Fruit fly (Drosophila melanogaster) whole organism, embryonic: ENCODE data around the gene Eig71Ea.

Experiments used
- Abd-B ChIP-seq: fragments of 200-800 bp; sonication (Bioruptor generic); optimal IDR thresholded peaks from 2 replicates; lab custom pipeline; 2018; ENCODE audit warnings: missing biosample characterization, mild to moderate bottlenecking, missing genetic modification characterization, moderate library complexity
- Asciz ChIP-seq: fragments of 200-800 bp; sonication (Bioruptor generic); optimal IDR thresholded peaks from 2 replicates; lab custom pipeline; 2017; ENCODE audit warnings: missing biosample characterization, mild to moderate bottlenecking, missing genetic modification characterization, missing genetic modification reagents
- Atf-2 ChIP-seq: fragments of 200-800 bp; sonication (Bioruptor generic); optimal IDR thresholded peaks from 2 replicates; lab custom pipeline; 2016; ENCODE audit warnings: missing biosample characterization, missing genetic modification characterization
- Atf3 ChIP-seq: fragments of 200-800 bp; sonication (Bioruptor generic); optimal IDR thresholded peaks from 3 replicates; lab custom pipeline; 2016; ENCODE audit warnings: missing biosample characterization, missing genetic modification characterization
- CG10431 ChIP-seq: fragments of 200-800 bp; sonication (Bioruptor generic); optimal IDR thresholded peaks from 3 replicates; lab custom pipeline; 2018; ENCODE audit warnings: missing biosample characterization, mild to moderate bottlenecking, missing genetic modification characterization
- CG12744 ChIP-seq: fragments of 200-800 bp; sonication (Bioruptor generic); optimal IDR thresholded peaks from 2 replicates; lab custom pipeline; 2016; ENCODE audit warnings: missing biosample characterization, missing genetic modification characterization
- CG12769 ChIP-seq: fragments of 200-800 bp; sonication (Bioruptor generic); optimal IDR thresholded peaks from 2 replicates; lab custom pipeline; 2019; ENCODE audit warnings: missing biosample characterization, mild to moderate bottlenecking, missing genetic modification characterization, moderate library complexity
- CG13287 ChIP-seq: fragments of 200-800 bp; sonication (Bioruptor generic); IDR thresholded peaks from 2 replicates; pipeline ENCODE4 v1.3.6; 2022; ENCODE audit warnings: missing biosample characterization, missing genetic modification characterization; ENCODE audit not compliant: partially characterized antibody
- CG14441 ChIP-seq: fragments of 200-800 bp; sonication (Bioruptor generic); IDR thresholded peaks from 2 replicates; pipeline ENCODE4 v1.3.6; 2022; ENCODE audit warnings: missing biosample characterization, missing genetic modification characterization
- CG16813 ChIP-seq: fragments of 200-800 bp; sonication (Bioruptor generic); IDR thresholded peaks from 3 replicates; pipeline ENCODE4 v1.3.6; 2022; ENCODE audit warnings: missing biosample characterization, missing genetic modification characterization; ENCODE audit not compliant: partially characterized antibody
- CG17612 ChIP-seq: fragments of 200-800 bp; sonication (Bioruptor generic); IDR thresholded peaks from 2 replicates; pipeline ENCODE4 v1.3.6; 2022; ENCODE audit warnings: missing biosample characterization, missing genetic modification characterization
- CG18764 ChIP-seq: fragments of 200-800 bp; sonication (Bioruptor generic); optimal IDR thresholded peaks from 3 replicates; lab custom pipeline; 2016; ENCODE audit warnings: missing biosample characterization, missing genetic modification characterization
- CG31365 ChIP-seq: fragments of 200-800 bp; sonication (Bioruptor generic); optimal IDR thresholded peaks from 2 replicates; lab custom pipeline; 2018; ENCODE audit warnings: missing biosample characterization, mild to moderate bottlenecking, missing genetic modification characterization
- CG3726 ChIP-seq: fragments of 200-800 bp; sonication (Bioruptor generic); IDR thresholded peaks from 3 replicates; pipeline ENCODE4, ENCODE4 v1.3.6; 2022; ENCODE audit warnings: missing biosample characterization, missing genetic modification characterization
- CG7839 ChIP-seq: fragments of 200-800 bp; sonication (Bioruptor generic); optimal IDR thresholded peaks from 3 replicates; lab custom pipeline; 2018; ENCODE audit warnings: missing biosample characterization, mild to moderate bottlenecking, missing genetic modification characterization, moderate library complexity
- CG8924 ChIP-seq: fragments of 200-800 bp; optimal IDR thresholded peaks from 3 replicates; lab custom pipeline; 2019; ENCODE audit warnings: missing biosample characterization, mild to moderate bottlenecking, missing genetic modification characterization, moderate library complexity
- Doc3 ChIP-seq: fragments of 200-800 bp; sonication (Bioruptor generic); IDR thresholded peaks from 3 replicates; pipeline ENCODE4 v1.3.6; 2022; ENCODE audit warnings: missing biosample characterization, missing genetic modification characterization; ENCODE audit not compliant: partially characterized antibody
- E2f2 ChIP-seq: fragments of 200-800 bp; sonication (Bioruptor generic); IDR thresholded peaks from 2 replicates; pipeline ENCODE4 v1.3.6; 2022; ENCODE audit warnings: missing biosample characterization, missing genetic modification characterization
- Ets97D ChIP-seq: fragments of 200-800 bp; sonication (Bioruptor generic); optimal IDR thresholded peaks from 3 replicates; lab custom pipeline; 2016; ENCODE audit warnings: missing biosample characterization, missing genetic modification characterization
- Gug ChIP-seq: fragments of 200-800 bp; sonication (Bioruptor generic); IDR thresholded peaks from 4 replicates; pipeline ENCODE4 v1.3.6; 2022; ENCODE audit warnings: missing biosample characterization, missing genetic modification characterization
- HLH3B ChIP-seq: fragments of 200-800 bp; sonication (Bioruptor generic); IDR thresholded peaks from 2 replicates; pipeline ENCODE4 v1.3.6; 2022; ENCODE audit warnings: missing biosample characterization, missing genetic modification characterization
- Hr3 ChIP-seq: fragments of 200-800 bp; sonication (Bioruptor generic); optimal IDR thresholded peaks from 3 replicates; lab custom pipeline; 2016; ENCODE audit warnings: missing biosample characterization, missing genetic modification characterization
- Lhr ChIP-seq: fragments of 200-800 bp; sonication (Bioruptor generic); optimal IDR thresholded peaks from 3 replicates; lab custom pipeline; 2017; ENCODE audit warnings: mild to moderate bottlenecking, missing biosample characterization, missing genetic modification reagents, missing genetic modification characterization
- Med ChIP-seq: fragments of 200-800 bp; sonication (Bioruptor generic); peaks from one replicate; lab custom pipeline; 2016; ENCODE audit warnings: missing biosample characterization, missing genetic modification characterization, mild to moderate bottlenecking, inconsistent platforms, moderate library complexity
- Meics ChIP-seq: fragments of 200-800 bp; sonication (Bioruptor generic); optimal IDR thresholded peaks from 2 replicates; lab custom pipeline; 2017; ENCODE audit warnings: missing biosample characterization, mild to moderate bottlenecking, missing genetic modification characterization
- NfI ChIP-seq: fragments of 200-800 bp; sonication (Bioruptor generic); optimal IDR thresholded peaks from 3 replicates; lab custom pipeline; 2018; ENCODE audit warnings: missing biosample characterization, mild to moderate bottlenecking, missing genetic modification characterization, moderate library complexity
- Optix ChIP-seq: fragments of 200-800 bp; sonication (Bioruptor generic); IDR thresholded peaks from 3 replicates; pipeline ENCODE4 v1.3.6; 2022; ENCODE audit warnings: missing biosample characterization, missing genetic modification characterization
- Stat92E ChIP-seq, 3 experiments: fragments of >200 bp in 2 of 3; fragments of 200-800 bp in 1 of 3; sonication (Bioruptor generic) in 1 of 3; optimal IDR thresholded peaks; 2 replicates each; lab custom pipeline; 2017 to 2019; ENCODE audit warnings: missing biosample characterization in 3 of 3, missing genetic modification characterization in 3 of 3, mild to moderate bottlenecking in 1 of 3, moderate library complexity in 1 of 3
- Xrp1 ChIP-seq: fragments of 200-800 bp; sonication (Bioruptor generic); IDR thresholded peaks from 2 replicates; pipeline ENCODE4 v1.3.6; 2022; ENCODE audit warnings: missing biosample characterization, missing genetic modification characterization
- ato ChIP-seq: fragments of 200-800 bp; sonication (Bioruptor generic); IDR thresholded peaks from 2 replicates; pipeline ENCODE4 v1.3.6; 2022; ENCODE audit warnings: missing biosample characterization, missing genetic modification characterization; ENCODE audit not compliant: partially characterized antibody
- dmrt99B ChIP-seq: fragments of 200-800 bp; sonication (Bioruptor generic); optimal IDR thresholded peaks from 2 replicates; lab custom pipeline; 2018; ENCODE audit warnings: missing biosample characterization, mild to moderate bottlenecking, missing genetic modification characterization, moderate library complexity
- fd64A ChIP-seq: fragments of 200-800 bp; sonication (Bioruptor generic); optimal IDR thresholded peaks from 3 replicates; lab custom pipeline; 2018; ENCODE audit warnings: missing biosample characterization, mild to moderate bottlenecking, missing genetic modification characterization
- gem ChIP-seq: fragments of 200-800 bp; sonication (Bioruptor generic); optimal IDR thresholded peaks from 2 replicates; lab custom pipeline; 2019; ENCODE audit warnings: missing biosample characterization, mild to moderate bottlenecking, missing genetic modification characterization, moderate library complexity
- gsb ChIP-seq: fragments of 200-800 bp; sonication (Bioruptor generic); IDR thresholded peaks from 2 replicates; pipeline ENCODE4 v1.3.6; 2022; ENCODE audit warnings: missing biosample characterization, missing genetic modification characterization
- ham ChIP-seq: fragments of 200-800 bp; sonication (Bioruptor generic); IDR thresholded peaks from 2 replicates; pipeline ENCODE4 v1.3.6; 2022; ENCODE audit warnings: missing biosample characterization, missing genetic modification characterization
- hb ChIP-seq: fragments of 200-800 bp; sonication (Bioruptor generic); IDR thresholded peaks from 3 replicates; pipeline ENCODE4 v1.3.6; 2022; ENCODE audit warnings: missing biosample characterization, missing genetic modification characterization; ENCODE audit not compliant: partially characterized antibody
- jigr1 ChIP-seq: fragments of 200-800 bp; sonication (Bioruptor generic); IDR thresholded peaks from 3 replicates; pipeline ENCODE4 v1.3.6; 2022; ENCODE audit warnings: missing biosample characterization, missing genetic modification characterization
- kni ChIP-seq: fragments of 200-800 bp; sonication (Bioruptor generic); optimal IDR thresholded peaks from 3 replicates; lab custom pipeline; 2017; ENCODE audit warnings: mild to moderate bottlenecking, missing biosample characterization, missing genetic modification reagents, missing genetic modification characterization
- lbe ChIP-seq: fragments of 200-800 bp; sonication (Bioruptor generic); optimal IDR thresholded peaks from 2 replicates; lab custom pipeline; 2016; ENCODE audit warnings: missing biosample characterization, mild to moderate bottlenecking, missing genetic modification characterization
- mam ChIP-seq: fragments of 200-800 bp; sonication (Bioruptor generic); optimal IDR thresholded peaks from 3 replicates; lab custom pipeline; 2016; ENCODE audit warnings: missing biosample characterization, missing genetic modification characterization
- nerfin-2 ChIP-seq: fragments of 200-800 bp; sonication (Bioruptor generic); IDR thresholded peaks from 2 replicates; pipeline ENCODE4 v1.3.6; 2022; ENCODE audit warnings: missing biosample characterization, missing genetic modification characterization; ENCODE audit not compliant: partially characterized antibody
- pan ChIP-seq, 4 experiments: fragments of >200 bp in 3 of 4; fragments of 200-800 bp in 1 of 4; sonication (Bioruptor generic) in 1 of 4; optimal IDR thresholded peaks in 3 of 4; IDR thresholded peaks in 1 of 4; 2 replicates each; pipeline versions ENCODE4 v1.3.6 to Lab custom; 2017 to 2022; ENCODE audit warnings: missing biosample characterization in 2 of 4, missing genetic modification characterization in 2 of 4, mixed read lengths in 1 of 4
- phol ChIP-seq: fragments of 200-800 bp; sonication (Bioruptor generic); optimal IDR thresholded peaks from 3 replicates; lab custom pipeline; 2018; ENCODE audit warnings: missing biosample characterization, mild to moderate bottlenecking, missing genetic modification characterization, moderate library complexity
- rib ChIP-seq: fragments of 200-800 bp; sonication (Bioruptor generic); IDR thresholded peaks from 2 replicates; pipeline ENCODE4 v1.3.6; 2022; ENCODE audit warnings: missing biosample characterization, missing genetic modification characterization
- sc ChIP-seq, 3 experiments: fragments of >200 bp in 2 of 3; fragments of 200-800 bp in 1 of 3; sonication (Bioruptor generic) in 1 of 3; optimal IDR thresholded peaks; 2 replicates in 2 of 3; 3 replicates in 1 of 3; lab custom pipeline; 2017; ENCODE audit warnings: mild to moderate bottlenecking in 1 of 3, missing biosample characterization in 1 of 3, missing genetic modification characterization in 1 of 3, missing genetic modification reagents in 1 of 3
- schlank ChIP-seq: fragments of 200-800 bp; sonication (Bioruptor generic); optimal IDR thresholded peaks from 2 replicates; lab custom pipeline; 2018; ENCODE audit warnings: missing biosample characterization, mild to moderate bottlenecking, missing genetic modification characterization
- sens ChIP-seq: fragments of 200-800 bp; sonication (Bioruptor generic); peaks from one replicate; lab custom pipeline; 2016; ENCODE audit warnings: missing biosample characterization, missing genetic modification characterization
- slp2 ChIP-seq: fragments of 200-800 bp; sonication (Bioruptor generic); optimal IDR thresholded peaks from 2 replicates; lab custom pipeline; 2016; ENCODE audit warnings: missing biosample characterization, missing genetic modification characterization
- twi ChIP-seq: fragments of 200-800 bp; optimal IDR thresholded peaks from 2 replicates; lab custom pipeline; 2019; ENCODE audit warnings: missing biosample characterization, mild to moderate bottlenecking, missing genetic modification characterization, moderate library complexity
- usp ChIP-seq: fragments of >200 bp; optimal IDR thresholded peaks from 2 replicates; lab custom pipeline; 2017; ENCODE audit warnings: missing biosample characterization, missing genetic modification characterization

Gene Eig71Ea

dm6 chr3L:15678284-15678683 lies 28.8 kb upstream of the Eig71Ea start (continued):
- TF ChIP-seq CG13287 (GFP tag; lab: Robert Waterston, UW) (no peak), E2f2 (no peak), rib (GFP tag; lab: Robert Waterston, UW) (no peak), gem (tag; lab: Kevin White, UChicago) (no peak), dmrt99B (no peak), Abd-B (GFP tag; lab: Kevin White, UChicago) (no peak), NfI (GFP tag; lab: Kevin White, UChicago) (no peak), phol (tag; lab: Kevin White, UChicago) (no peak), pan (optimal IDR thresholded peaks at IDR 0.05; lab: Kevin White, UChicago) (no peak), pan (GFP tag; optimal IDR thresholded peaks at IDR 0.05 in 1 of 2, IDR thresholded peaks at IDR 0.05 in 1 of 2) (no peak), kni (GFP tag; lab: Kevin White, UChicago) (no peak), twi (no peak), CG3726 (GFP tag; lab: Robert Waterston, UW) (0 out of 3 replicates have a peak, but pooled peaks have one; percentile 24), Asciz (GFP tag; lab: Kevin White, UChicago) (no peak), CG12744 (GFP tag; lab: Kevin White, UChicago) (no peak), Meics (no peak), Lhr (GFP tag; lab: Kevin White, UChicago) (no peak), Optix (GFP tag; lab: Robert Waterston, UW) (no peak), CG7839 (tag; lab: Kevin White, UChicago) (no peak), CG10431 (peak; percentile 86), Xrp1 (GFP tag; lab: Robert Waterston, UW) (no peak), Gug (no peak), mam (no peak), Stat92E (GFP tag; optimal IDR thresholded peaks at IDR 0.05; lab: Kevin White, UChicago) (no peak), fd64A (no peak), CG14441 (GFP tag; lab: Robert Waterston, UW) (no peak), Ets97D (GFP tag; lab: Kevin White, UChicago) (no peak), slp2 (GFP tag; lab: Kevin White, UChicago) (no peak), CG17612 (no peak), Hr3 (GFP tag; lab: Kevin White, UChicago) (no peak), ato (GFP tag; lab: Robert Waterston, UW) (peak; percentile 45; the same call in 1 of the 2 replicates), CG8924 (no peak), hb (GFP tag; lab: Robert Waterston, UW) (no peak), schlank (no peak), ham (GFP tag; lab: Robert Waterston, UW) (no peak), lbe (no peak), Atf3 (no peak), gsb (GFP tag; lab: Robert Waterston, UW) (no peak), CG18764 (GFP tag; lab: Kevin White, UChicago) (no peak), CG12769 (tag; lab: Kevin White, UChicago) (no peak), Doc3 (GFP tag; lab: Robert Waterston, UW) (no peak), Atf-2 (no peak), sens (GFP tag; lab: Kevin White, UChicago) (no peak), nerfin-2 (GFP tag; lab: Robert Waterston, UW) (peak; percentile 46; the same call in 1 of the 2 replicates), HLH3B (GFP tag; lab: Robert Waterston, UW) (no peak), sc (optimal IDR thresholded peaks at IDR 0.05; lab: Kevin White, UChicago) (no peak), sc (GFP tag; optimal IDR thresholded peaks at IDR 0.05; lab: Kevin White, UChicago) (no peak), Med (GFP tag; lab: Kevin White, UChicago) (no peak), CG16813 (GFP tag; lab: Robert Waterston, UW) (no peak), usp (GFP tag; lab: Kevin White, UChicago) (no peak), CG31365 (tag; lab: Kevin White, UChicago) (no peak), jigr1 (GFP tag; lab: Robert Waterston, UW) (no peak)
